4 fruit fly cellular contexts compared by ENCODE assay signal in genomic region chrX:6265456-6265877, dm6.
TF ChIP-seq lines count a peak whose summit lies in the region.

No protein-coding gene starts in this region.

TF ChIP-seq in whole organism, adult, 20 proteins besides CTCF, POLR2A, EP300 and RAD21 (continued from another document):
- TF ChIP-seq CG11617 (GFP tag; optimal IDR thresholded peaks at IDR 0.05; lab: Kevin White, UChicago) (peak; percentile 93), Crg-1 (GFP tag; optimal IDR thresholded peaks at IDR 0.05; lab: Kevin White, UChicago) (peak; percentile 84)

TF ChIP-seq in whole organism, embryonic, 481 proteins besides CTCF, POLR2A, EP300 and RAD21 (continued from another document and continues in another):
- peak; percentile 90 for TF ChIP-seq CG4328 (GFP tag; optimal IDR thresholded peaks at IDR 0.05; lab: Kevin White, UChicago)
- TF ChIP-seq Taf1 (GFP tag; IDR thresholded peaks at IDR 0.05; lab: Robert Waterston, UW) = peak; percentile 69
- TF ChIP-seq ind (GFP tag; optimal IDR thresholded peaks at IDR 0.05; lab: Kevin White, UChicago) = peak; percentile 95
- TF ChIP-seq gsb-n (tag; optimal IDR thresholded peaks at IDR 0.05; lab: Kevin White, UChicago) = peak; percentile 96
- TF ChIP-seq ham (GFP tag; IDR thresholded peaks at IDR 0.05; lab: Robert Waterston, UW) = peak; percentile 50; the same call in 1 of the 2 replicates
- peak; percentile 90 for TF ChIP-seq CG15011 (GFP tag; optimal IDR thresholded peaks at IDR 0.05; lab: Kevin White, UChicago)
- peak; percentile 66 for TF ChIP-seq CG7928 (GFP tag; optimal IDR thresholded peaks at IDR 0.05; lab: Kevin White, UChicago)
- TF ChIP-seq MTF-1 (GFP tag; optimal IDR thresholded peaks at IDR 0.05; lab: Kevin White, UChicago; ENCODE audit: borderline replicate concordance) = peak; percentile 85
- TF ChIP-seq CG18599 (GFP tag; optimal IDR thresholded peaks at IDR 0.05; lab: Kevin White, UChicago) = peak; percentile 94
- peak; percentile 68 for TF ChIP-seq MBD-R2 (GFP tag; IDR thresholded peaks at IDR 0.05; lab: Robert Waterston, UW)
- TF ChIP-seq al (GFP tag; IDR thresholded peaks at IDR 0.05; lab: Robert Waterston, UW) = peak; percentile 86
- TF ChIP-seq bsh (GFP tag; optimal IDR thresholded peaks at IDR 0.05; lab: Kevin White, UChicago) = peak; percentile 91 to 96
- peak; percentile 91 for TF ChIP-seq otp (GFP tag; IDR thresholded peaks at IDR 0.05; lab: Robert Waterston, UW)
- peak; percentile 84 for TF ChIP-seq CG12744 (GFP tag; optimal IDR thresholded peaks at IDR 0.05; lab: Kevin White, UChicago)
- peak; percentile 95 for TF ChIP-seq Atf3 (GFP tag; optimal IDR thresholded peaks at IDR 0.05; lab: Kevin White, UChicago)
- TF ChIP-seq sd (tag; optimal IDR thresholded peaks at IDR 0.05; lab: Kevin White, UChicago) = peak; percentile 87
- TF ChIP-seq cato (GFP tag; optimal IDR thresholded peaks at IDR 0.05; lab: Kevin White, UChicago; ENCODE audit: borderline replicate concordance) = peak; percentile 95
- peak; percentile 67 for TF ChIP-seq CG10321 (GFP tag; IDR thresholded peaks at IDR 0.05; lab: Robert Waterston, UW)
- peak; percentile 85 for TF ChIP-seq scrt (GFP tag; optimal IDR thresholded peaks at IDR 0.05; lab: Kevin White, UChicago)
- TF ChIP-seq CG34422 (GFP tag; IDR thresholded peaks at IDR 0.05; lab: Robert Waterston, UW) = peak; percentile 96
- TF ChIP-seq phol (tag; optimal IDR thresholded peaks at IDR 0.05; lab: Kevin White, UChicago) = peak; percentile 97
- TF ChIP-seq CG17829 (tag; optimal IDR thresholded peaks at IDR 0.05; lab: Kevin White, UChicago) = peak; percentile 96
- TF ChIP-seq PHDP (tag; optimal IDR thresholded peaks at IDR 0.05; lab: Kevin White, UChicago) = peak; percentile 96
- peak; percentile 7 for TF ChIP-seq BEAF-32 (GFP tag; optimal IDR thresholded peaks at IDR 0.05; lab: Kevin White, UChicago)
- TF ChIP-seq CG16813 (GFP tag; IDR thresholded peaks at IDR 0.05; lab: Robert Waterston, UW; ENCODE audit: partially characterized antibody) = no peak
- peak; percentile 94 for TF ChIP-seq croc (GFP tag; conservative IDR thresholded peaks at IDR 0.05; lab: Robert Waterston, UW)
- TF ChIP-seq Ssrp (tag; optimal IDR thresholded peaks at IDR 0.05; lab: Kevin White, UChicago) = peak; percentile 97
- peak; percentile 91 for TF ChIP-seq CG11093 (GFP tag; IDR thresholded peaks at IDR 0.05; lab: Robert Waterston, UW)
- peak; percentile 83 for TF ChIP-seq emc (GFP tag; optimal IDR thresholded peaks at IDR 0.05; lab: Kevin White, UChicago)
- no peak for TF ChIP-seq bbx (GFP tag; IDR thresholded peaks at IDR 0.05; lab: Robert Waterston, UW; ENCODE audit: partially characterized antibody)
- TF ChIP-seq Nf-YA (GFP tag; IDR thresholded peaks at IDR 0.05; lab: Robert Waterston, UW) = peak; percentile 92
- TF ChIP-seq BtbVII (GFP tag; optimal IDR thresholded peaks at IDR 0.05; lab: Kevin White, UChicago) = peak; percentile 94
- TF ChIP-seq CG6175 (GFP tag; IDR thresholded peaks at IDR 0.05; lab: Robert Waterston, UW) = peak; percentile 73
- peak; percentile 92 for TF ChIP-seq CG10462 (GFP tag; optimal IDR thresholded peaks at IDR 0.05; lab: Kevin White, UChicago)
- TF ChIP-seq Sry-β (GFP tag; optimal IDR thresholded peaks at IDR 0.05; lab: Kevin White, UChicago) = peak; percentile 62
- peak; percentile 79 for TF ChIP-seq Doc2 (GFP tag; IDR thresholded peaks at IDR 0.05; lab: Robert Waterston, UW)
- TF ChIP-seq wdn (GFP tag; IDR thresholded peaks at IDR 0.05; lab: Robert Waterston, UW) = peak; percentile 91
- peak; percentile 96 for TF ChIP-seq CG2712 (tag; optimal IDR thresholded peaks at IDR 0.05; lab: Kevin White, UChicago)
- TF ChIP-seq Nf-YC (tag; optimal IDR thresholded peaks at IDR 0.05; lab: Kevin White, UChicago) = peak; percentile 85
- peak; percentile 97 for TF ChIP-seq CG11504 (tag; optimal IDR thresholded peaks at IDR 0.05; lab: Kevin White, UChicago)
- peak; percentile 93 for TF ChIP-seq tap (tag; optimal IDR thresholded peaks at IDR 0.05; lab: Kevin White, UChicago)
- peak; percentile 39 for TF ChIP-seq stwl (tag; optimal IDR thresholded peaks at IDR 0.05; lab: Kevin White, UChicago)

TF ChIP-seq in whole organism, prepupa, 60 proteins besides CTCF, POLR2A, EP300 and RAD21 (continued from another document):
- peak; percentile 96 for TF ChIP-seq pdm3 (GFP tag; optimal IDR thresholded peaks at IDR 0.05; lab: Kevin White, UChicago)
- TF ChIP-seq dac (GFP tag; optimal IDR thresholded peaks at IDR 0.05; lab: Kevin White, UChicago) = peak; percentile 97
- peak; percentile 65 for TF ChIP-seq fkh (GFP tag; optimal IDR thresholded peaks at IDR 0.05; lab: Kevin White, UChicago)
- peak; percentile 88 for TF ChIP-seq CG10669 (GFP tag; optimal IDR thresholded peaks at IDR 0.05; lab: Kevin White, UChicago)
- peak; percentile 93 for TF ChIP-seq eg (GFP tag; IDR thresholded peaks at IDR 0.05; lab: Robert Waterston, UW)
- TF ChIP-seq CG11902 (GFP tag; optimal IDR thresholded peaks at IDR 0.05; lab: Kevin White, UChicago) = peak; percentile 87
- TF ChIP-seq fd59A (GFP tag; optimal IDR thresholded peaks at IDR 0.05; lab: Kevin White, UChicago) = peak; percentile 82
- peak; percentile 98 for TF ChIP-seq CG32006 (GFP tag; optimal IDR thresholded peaks at IDR 0.05; lab: Kevin White, UChicago)
- peak; percentile 93 for TF ChIP-seq esn (GFP tag; optimal IDR thresholded peaks at IDR 0.05; lab: Kevin White, UChicago)
- TF ChIP-seq acj6 (GFP tag; optimal IDR thresholded peaks at IDR 0.05; lab: Kevin White, UChicago) = peak; percentile 90
- peak; percentile 94 for TF ChIP-seq svp (GFP tag; lab: Kevin White, UChicago)
- peak; percentile 78 for TF ChIP-seq Ets96B (tag; optimal IDR thresholded peaks at IDR 0.05; lab: Kevin White, UChicago)
- peak; percentile 89 for TF ChIP-seq CG16779 (tag; optimal IDR thresholded peaks at IDR 0.05; lab: Kevin White, UChicago)
- peak; percentile 74 for TF ChIP-seq dsx (GFP tag; optimal IDR thresholded peaks at IDR 0.05; lab: Kevin White, UChicago; ENCODE audit: poor library complexity, severe bottlenecking)
- peak; percentile 92 for TF ChIP-seq Sox15 (GFP tag; optimal IDR thresholded peaks at IDR 0.05; lab: Kevin White, UChicago)
- TF ChIP-seq Hr38 (GFP tag; optimal IDR thresholded peaks at IDR 0.05; lab: Kevin White, UChicago) = peak; percentile 64
- TF ChIP-seq CG6163 (GFP tag; IDR thresholded peaks at IDR 0.05; lab: Robert Waterston, UW) = peak; percentile 91
- TF ChIP-seq Ets21C (GFP tag; optimal IDR thresholded peaks at IDR 0.05; lab: Kevin White, UChicago) = peak; percentile 84
- peak; percentile 85 for TF ChIP-seq spab (GFP tag; optimal IDR thresholded peaks at IDR 0.05; lab: Kevin White, UChicago)
- peak; percentile 94 for TF ChIP-seq CG8632 (GFP tag; optimal IDR thresholded peaks at IDR 0.05; lab: Kevin White, UChicago)
- peak; percentile 94 for TF ChIP-seq Eip75B (GFP tag; optimal IDR thresholded peaks at IDR 0.05; lab: Kevin White, UChicago)
- peak; percentile 25 for TF ChIP-seq Eip93F (GFP tag; optimal IDR thresholded peaks at IDR 0.05; lab: Kevin White, UChicago)
- TF ChIP-seq Sox102F (GFP tag; optimal IDR thresholded peaks at IDR 0.05; lab: Kevin White, UChicago) = peak; percentile 91
- peak; percentile 86 for TF ChIP-seq CG1621 (tag; optimal IDR thresholded peaks at IDR 0.05; lab: Kevin White, UChicago)
- peak; percentile 80 for TF ChIP-seq CG3032 (tag; optimal IDR thresholded peaks at IDR 0.05; lab: Kevin White, UChicago)
- peak; percentile 87 for TF ChIP-seq CG7368 (GFP tag; optimal IDR thresholded peaks at IDR 0.05; lab: Kevin White, UChicago)
- TF ChIP-seq CG8319 (GFP tag; optimal IDR thresholded peaks at IDR 0.05; lab: Kevin White, UChicago) = peak; percentile 93
- peak; percentile 92 for TF ChIP-seq CG10631 (GFP tag; optimal IDR thresholded peaks at IDR 0.05; lab: Kevin White, UChicago)
- TF ChIP-seq ss (GFP tag; optimal IDR thresholded peaks at IDR 0.05; lab: Kevin White, UChicago) = peak; percentile 64 to 78
- peak; percentile 93 for TF ChIP-seq CG6792 (GFP tag; optimal IDR thresholded peaks at IDR 0.05; lab: Kevin White, UChicago)
- TF ChIP-seq CG9139 (GFP tag; optimal IDR thresholded peaks at IDR 0.05; lab: Kevin White, UChicago) = peak; percentile 73
- TF ChIP-seq CG4318 (GFP tag; optimal IDR thresholded peaks at IDR 0.05; lab: Kevin White, UChicago) = peak; percentile 96
- peak; percentile 92 for TF ChIP-seq CG11762 (GFP tag; optimal IDR thresholded peaks at IDR 0.05; lab: Kevin White, UChicago; ENCODE audit: insufficient read depth)
- peak; percentile 67 to 95 for TF ChIP-seq salr (GFP tag; optimal IDR thresholded peaks at IDR 0.05; lab: Kevin White, UChicago)
- TF ChIP-seq CG34406 (GFP tag; optimal IDR thresholded peaks at IDR 0.05; lab: Kevin White, UChicago) = peak; percentile 93
- peak; percentile 56 for TF ChIP-seq CG6854 (GFP tag; optimal IDR thresholded peaks at IDR 0.05; lab: Kevin White, UChicago)
- peak; percentile 89 for TF ChIP-seq Smox (GFP tag; optimal IDR thresholded peaks at IDR 0.05; lab: Kevin White, UChicago)
- peak; percentile 91 for TF ChIP-seq Met (GFP tag; optimal IDR thresholded peaks at IDR 0.05; lab: Kevin White, UChicago)
- TF ChIP-seq vri (GFP tag; optimal IDR thresholded peaks at IDR 0.05; lab: Kevin White, UChicago) = peak; percentile 82
- TF ChIP-seq CG31627 (GFP tag; optimal IDR thresholded peaks at IDR 0.05; lab: Kevin White, UChicago) = peak; percentile 89

TF ChIP-seq in whole organism, wandering third instar larva, 38 proteins besides CTCF, POLR2A, EP300 and RAD21 (continued from another document):
- TF ChIP-seq Vsx2 (GFP tag; optimal IDR thresholded peaks at IDR 0.05; lab: Kevin White, UChicago; ENCODE audit: partially characterized antibody) (no peak), sage (GFP tag; optimal IDR thresholded peaks at IDR 0.05; lab: Kevin White, UChicago) (peak; percentile 83), Hr78 (GFP tag; optimal IDR thresholded peaks at IDR 0.05; lab: Kevin White, UChicago) (no peak), HLH106 (tag; optimal IDR thresholded peaks at IDR 0.05; lab: Kevin White, UChicago) (peak; percentile 79), CG9705 (GFP tag; optimal IDR thresholded peaks at IDR 0.05; lab: Kevin White, UChicago) (peak; percentile 19), Myc (optimal IDR thresholded peaks at IDR 0.05; lab: Kevin White, UChicago) (no peak), N (GFP tag; optimal IDR thresholded peaks at IDR 0.05; lab: Kevin White, UChicago) (no peak), OdsH (GFP tag; optimal IDR thresholded peaks at IDR 0.05; lab: Kevin White, UChicago) (peak; percentile 91), Mio (GFP tag; optimal IDR thresholded peaks at IDR 0.05; lab: Kevin White, UChicago) (peak; percentile 47), tai (GFP tag; optimal IDR thresholded peaks at IDR 0.05; lab: Kevin White, UChicago) (no peak), Hnf4 (GFP tag; optimal IDR thresholded peaks at IDR 0.05; lab: Kevin White, UChicago) (peak; percentile 76), pan (optimal IDR thresholded peaks at IDR 0.05; lab: Kevin White, UChicago) (no peak), Jra (GFP tag; optimal IDR thresholded peaks at IDR 0.05; lab: Kevin White, UChicago) (peak; percentile 65), rgr (GFP tag; optimal IDR thresholded peaks at IDR 0.05; lab: Kevin White, UChicago) (peak; percentile 91), Hr83 (GFP tag; optimal IDR thresholded peaks at IDR 0.05; lab: Kevin White, UChicago; ENCODE audit: poor library complexity, severe bottlenecking) (no peak), sv (GFP tag; optimal IDR thresholded peaks at IDR 0.05; lab: Kevin White, UChicago) (peak; percentile 94), GATAd (GFP tag; optimal IDR thresholded peaks at IDR 0.05; lab: Kevin White, UChicago) (no peak)
